Worm (Caenorhabditis elegans) whole organism, late embryonic: ENCODE data around the gene iars-1.

Source experiments
- F13H6.1 ChIP-seq: sonication (generic microtip); optimal IDR thresholded peaks from 2 replicates; lab custom pipeline; 2016; ENCODE audit warnings: missing genetic modification characterization, missing compliant biosample characterization
- ama-1 ChIP-seq: fragments of 150-350 bp; optimal IDR thresholded peaks from 2 replicates; lab custom pipeline; 2014
- ceh-18 ChIP-seq: sonication (generic microtip); optimal IDR thresholded peaks from 2 replicates; lab custom pipeline; 2016; ENCODE audit warnings: missing genetic modification characterization, missing compliant biosample characterization
- ceh-34 ChIP-seq: sonication (generic microtip); optimal IDR thresholded peaks from 2 replicates; lab custom pipeline; 2016; ENCODE audit warnings: mild to moderate bottlenecking, missing genetic modification characterization, missing compliant biosample characterization
- ceh-6 ChIP-seq: fragments of 200-800 bp; sonication (Bioruptor generic); optimal IDR thresholded peaks from 2 replicates; lab custom pipeline; 2018; ENCODE audit warnings: mild to moderate bottlenecking, missing genetic modification characterization, missing compliant biosample characterization
- dve-1 ChIP-seq: sonication (generic microtip); optimal IDR thresholded peaks from 2 replicates; lab custom pipeline; 2017; ENCODE audit warnings: antibody characterized with exemption, mild to moderate bottlenecking, missing genetic modification characterization, missing compliant biosample characterization
- ets-4 ChIP-seq: sonication (generic microtip); optimal IDR thresholded peaks from 2 replicates; lab custom pipeline; 2016; ENCODE audit warnings: missing genetic modification characterization, missing compliant biosample characterization
- hlh-30 ChIP-seq: sonication (generic microtip); optimal IDR thresholded peaks from 2 replicates; lab custom pipeline; 2017; ENCODE audit warnings: antibody characterized with exemption, missing genetic modification characterization, missing compliant biosample characterization; ENCODE audit not compliant: insufficient read depth
- lim-6 ChIP-seq: sonication (generic microtip); optimal IDR thresholded peaks from 2 replicates; lab custom pipeline; 2016; ENCODE audit warnings: missing genetic modification characterization, missing compliant biosample characterization
- nhr-11 ChIP-seq: fragments of 150-350 bp; optimal IDR thresholded peaks from 2 replicates; lab custom pipeline; 2014; ENCODE audit warnings: missing biosample characterization, missing genetic modification characterization
- pqm-1 ChIP-seq: sonication (generic microtip); optimal IDR thresholded peaks from 2 replicates; lab custom pipeline; 2016; ENCODE audit warnings: missing genetic modification characterization, missing compliant biosample characterization
- unc-86 ChIP-seq: sonication (generic microtip); optimal IDR thresholded peaks from 2 replicates; lab custom pipeline; 2016; ENCODE audit warnings: missing genetic modification characterization, missing compliant biosample characterization

DNA sequence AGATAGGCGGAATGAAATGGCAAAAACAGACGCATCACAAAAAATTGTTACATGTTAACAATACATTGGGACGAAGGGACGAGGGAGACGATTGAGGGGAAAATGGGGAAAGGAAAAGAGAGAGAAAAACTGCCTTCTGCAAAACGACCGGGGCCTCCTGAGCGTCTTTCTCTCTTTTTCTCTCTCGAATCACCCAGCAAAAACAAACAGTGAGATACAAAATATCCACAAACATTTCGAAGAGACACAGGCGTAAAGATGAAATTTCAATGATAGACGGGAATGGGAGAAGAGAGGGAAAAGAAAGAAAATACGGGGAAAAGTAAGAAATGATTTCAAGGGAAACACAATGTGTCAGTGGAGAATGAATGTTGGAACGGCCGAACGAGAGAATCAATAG, 22.4 kb upstream of the iars-1 start:
- no peak for TF ChIP-seq ceh-34
- TF ChIP-seq hlh-30 = no peak
- TF ChIP-seq lim-6 (tag; lab: Kevin White, UChicago) = no peak
- no peak for TF ChIP-seq pqm-1 (tag; lab: Kevin White, UChicago)
- TF ChIP-seq nhr-11 (tag; lab: Kevin White, UChicago) = no peak
- no peak for TF ChIP-seq ama-1 (lab: Kevin White, UChicago)
- peak; percentile 66 for TF ChIP-seq ceh-18 (tag; lab: Kevin White, UChicago)
- no peak for TF ChIP-seq ets-4 (tag; lab: Kevin White, UChicago)
- TF ChIP-seq unc-86 (tag; lab: Kevin White, UChicago) = no peak
- no peak for TF ChIP-seq F13H6.1 (tag; lab: Kevin White, UChicago)
- TF ChIP-seq ceh-6 = no peak
- peak; percentile 0 for TF ChIP-seq dve-1 (tag; lab: Kevin White, UChicago)
